Fruit fly (Drosophila melanogaster): ENCODE data around the gene RpS12.

Gene RpS12

dm6 chr3L:13006490-13006889 lies 16.7 kb upstream of the RpS12 start, which contains the start of gene CG11263:
Gene CG11263, plus strand, starts transcription at chr3L:13006817.
- TF ChIP-seq jim (GFP tag; optimal IDR thresholded peaks at IDR 0.05), result no peak
- TF ChIP-seq ey (GFP tag; optimal IDR thresholded peaks at IDR 0.05), result peak; percentile 20
- TF ChIP-seq brk (GFP tag; optimal IDR thresholded peaks at IDR 0.05), result peak; percentile 20
- TF ChIP-seq CrebA (GFP tag; optimal IDR thresholded peaks at IDR 0.05; ENCODE audit: borderline replicate concordance), result no peak
- no peak for TF ChIP-seq OdsH (GFP tag; optimal IDR thresholded peaks at IDR 0.05)
- TF ChIP-seq Mio (GFP tag; optimal IDR thresholded peaks at IDR 0.05), result no peak
- no peak for TF ChIP-seq Abd-B (GFP tag; optimal IDR thresholded peaks at IDR 0.05)
- no peak for TF ChIP-seq woc (GFP tag; optimal IDR thresholded peaks at IDR 0.05)
- TF ChIP-seq Hr83 (GFP tag; optimal IDR thresholded peaks at IDR 0.05; ENCODE audit: poor library complexity, severe bottlenecking), result peak; percentile 6
- peak; percentile 38 for TF ChIP-seq Myc (optimal IDR thresholded peaks at IDR 0.05)
- TF ChIP-seq lola (GFP tag; optimal IDR thresholded peaks at IDR 0.05), result no peak
- TF ChIP-seq Vsx2 (GFP tag; optimal IDR thresholded peaks at IDR 0.05; ENCODE audit: partially characterized antibody), result no peak
- TF ChIP-seq CG32264 (GFP tag; optimal IDR thresholded peaks at IDR 0.05), result no peak
- no peak for TF ChIP-seq dsf (GFP tag; optimal IDR thresholded peaks at IDR 0.05; ENCODE audit: borderline replicate concordance)
- TF ChIP-seq psq (GFP tag; optimal IDR thresholded peaks at IDR 0.05), result no peak
- TF ChIP-seq Hnf4 (GFP tag; optimal IDR thresholded peaks at IDR 0.05), result peak; percentile 60
- TF ChIP-seq foxo (GFP tag; optimal IDR thresholded peaks at IDR 0.05), result peak in 1 of 2 experiments; percentile 40
- no peak for TF ChIP-seq br (GFP tag; optimal IDR thresholded peaks at IDR 0.05)
- TF ChIP-seq CG9705 (GFP tag; optimal IDR thresholded peaks at IDR 0.05), result no peak
- peak; percentile 47 for TF ChIP-seq tai (GFP tag; optimal IDR thresholded peaks at IDR 0.05)
- peak; percentile 35 for TF ChIP-seq fru (GFP tag; optimal IDR thresholded peaks at IDR 0.05)
- no peak for TF ChIP-seq N (GFP tag; optimal IDR thresholded peaks at IDR 0.05)
- no peak for TF ChIP-seq GATAd (GFP tag; optimal IDR thresholded peaks at IDR 0.05)
- TF ChIP-seq Hr78 (GFP tag; optimal IDR thresholded peaks at IDR 0.05), result no peak
- TF ChIP-seq Jra (GFP tag; optimal IDR thresholded peaks at IDR 0.05), result no peak
- no peak for TF ChIP-seq dl (GFP tag; optimal IDR thresholded peaks at IDR 0.05; ENCODE audit: insufficient read depth in 1 of 2, partially characterized antibody in 2 of 2)

dm6 chr3L:13007946-13008462 lies 15.1 kb upstream of the RpS12 start:
- TF ChIP-seq Hr78 (GFP tag; optimal IDR thresholded peaks at IDR 0.05) (no peak), Dfd (GFP tag; optimal IDR thresholded peaks at IDR 0.05) (no peak), jim (GFP tag; optimal IDR thresholded peaks at IDR 0.05) (no peak), woc (GFP tag; optimal IDR thresholded peaks at IDR 0.05) (no peak), pan (optimal IDR thresholded peaks at IDR 0.05) (no peak), foxo (GFP tag; optimal IDR thresholded peaks at IDR 0.05) (no peak), ey (GFP tag; optimal IDR thresholded peaks at IDR 0.05) (no peak), CrebA (GFP tag; optimal IDR thresholded peaks at IDR 0.05; ENCODE audit: borderline replicate concordance) (no peak), N (GFP tag; optimal IDR thresholded peaks at IDR 0.05) (no peak), Mio (GFP tag; optimal IDR thresholded peaks at IDR 0.05) (no peak), Abd-B (GFP tag; optimal IDR thresholded peaks at IDR 0.05) (no peak), Jra (GFP tag; optimal IDR thresholded peaks at IDR 0.05) (no peak), HLH106 (tag; optimal IDR thresholded peaks at IDR 0.05) (no peak), lola (GFP tag; optimal IDR thresholded peaks at IDR 0.05) (no peak)

dm6 chr3L:13011511-13011910 lies 11.6 kb upstream of the RpS12 start, which contains the start of gene Cul6:
Gene Cul6, minus strand, starts transcription at chr3L:13011685.
- no peak for TF ChIP-seq CG32264 (GFP tag; optimal IDR thresholded peaks at IDR 0.05)
- peak; percentile 18 for TF ChIP-seq Hnf4 (GFP tag; optimal IDR thresholded peaks at IDR 0.05)
- TF ChIP-seq foxo (GFP tag; optimal IDR thresholded peaks at IDR 0.05), result peak in 1 of 2 experiments; percentile 26
- no peak for TF ChIP-seq Rel (GFP tag; optimal IDR thresholded peaks at IDR 0.05)
- TF ChIP-seq Rel (tag; optimal IDR thresholded peaks at IDR 0.05), result peak; percentile 87
- TF ChIP-seq fru (GFP tag; optimal IDR thresholded peaks at IDR 0.05), result peak; percentile 5
- TF ChIP-seq sage (GFP tag; optimal IDR thresholded peaks at IDR 0.05), result no peak
- peak; percentile 1 for TF ChIP-seq rgr (GFP tag; optimal IDR thresholded peaks at IDR 0.05)
- TF ChIP-seq Myc (optimal IDR thresholded peaks at IDR 0.05), result no peak
- peak; percentile 53 for TF ChIP-seq tai (GFP tag; optimal IDR thresholded peaks at IDR 0.05)
- TF ChIP-seq brk (GFP tag; optimal IDR thresholded peaks at IDR 0.05), result peak; percentile 6

DNA sequence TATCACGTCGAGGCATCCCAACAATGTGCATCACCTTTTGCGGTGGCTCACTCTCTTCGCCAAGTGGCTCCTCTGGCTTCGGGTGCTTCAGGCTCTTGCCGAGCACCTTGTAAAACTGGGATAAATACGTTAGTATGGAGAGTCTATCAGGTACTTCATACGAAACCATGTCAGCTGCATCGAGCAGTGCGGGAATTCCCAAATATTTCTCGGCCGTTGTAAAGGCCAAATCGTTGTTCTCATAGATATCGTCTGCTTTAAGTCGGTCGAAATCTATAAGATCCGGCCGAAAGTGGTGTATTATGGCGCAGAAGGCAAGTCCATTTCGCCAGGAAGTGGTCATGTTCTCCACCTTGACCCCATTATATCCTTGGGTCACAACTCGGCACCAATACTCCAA lies 8.5 kb upstream of the RpS12 start:
- TF ChIP-seq psq (GFP tag; optimal IDR thresholded peaks at IDR 0.05) (no peak), Rel (GFP tag; optimal IDR thresholded peaks at IDR 0.05) (no peak), Rel (tag; optimal IDR thresholded peaks at IDR 0.05) (peak; percentile 90)

All from whole organism, wandering third instar larva.